Fruit fly (Drosophila melanogaster): ENCODE data around the gene yip2.

- TF ChIP-seq vri (GFP tag; optimal IDR thresholded peaks at IDR 0.05): no peak
- TF ChIP-seq CG34406 (GFP tag; optimal IDR thresholded peaks at IDR 0.05): no peak
- no peak for TF ChIP-seq OdsH (GFP tag; optimal IDR thresholded peaks at IDR 0.05)
- TF ChIP-seq CG16779 (tag; optimal IDR thresholded peaks at IDR 0.05): no peak
- TF ChIP-seq Ets21C (GFP tag; optimal IDR thresholded peaks at IDR 0.05): no peak
- TF ChIP-seq Blimp-1 (GFP tag; optimal IDR thresholded peaks at IDR 0.05): no peak
- TF ChIP-seq Hr38 (GFP tag; optimal IDR thresholded peaks at IDR 0.05): no peak
- peak; percentile 29 for TF ChIP-seq CG6808 (GFP tag; optimal IDR thresholded peaks at IDR 0.05)
- no peak for TF ChIP-seq CG6792 (GFP tag; optimal IDR thresholded peaks at IDR 0.05)
- no peak for TF ChIP-seq CG6854 (GFP tag; optimal IDR thresholded peaks at IDR 0.05)
- TF ChIP-seq eg (GFP tag; IDR thresholded peaks at IDR 0.05): 0 out of 3 replicates have a peak, but pooled peaks have one; percentile 24
- TF ChIP-seq Eip78C (GFP tag): peak; percentile 76
- TF ChIP-seq ss (GFP tag; optimal IDR thresholded peaks at IDR 0.05): peak; percentile 36 to 37
- TF ChIP-seq lz (GFP tag; optimal IDR thresholded peaks at IDR 0.05): no peak
Observed at dm6 chr2L:9907320-9908256, 7.5 kb upstream of the yip2 start.

Data from whole organism, prepupa.